Fruit fly (Drosophila melanogaster) whole organism, adult: ENCODE measurements around the gene glob1.
"Not testable (repeated sequence)": the region's sequence is repeated elsewhere in the genome, so short reads cannot be mapped to it uniquely, and the experiment has no call there.

Experiments used
- CG12768 ChIP-seq: fragments of 200-800 bp; sonication (Bioruptor generic); optimal IDR thresholded peaks from 2 replicates; lab custom pipeline; 2017; ENCODE audit warnings: missing biosample characterization, missing genetic modification characterization, mild to moderate bottlenecking, moderate library complexity, missing genetic modification reagents
- CG33017 ChIP-seq: fragments of 200-800 bp; sonication (Bioruptor generic); optimal IDR thresholded peaks from 2 replicates; lab custom pipeline; 2018; ENCODE audit warnings: missing biosample characterization, mild to moderate bottlenecking, missing genetic modification characterization, moderate library complexity
- CG5204 ChIP-seq: fragments of 200-800 bp; sonication (Bioruptor generic); optimal IDR thresholded peaks from 2 replicates; lab custom pipeline; 2016; ENCODE audit warnings: missing biosample characterization, missing genetic modification characterization
- CG7101 ChIP-seq: fragments of 200-800 bp; sonication (Bioruptor generic); optimal IDR thresholded peaks from 2 replicates; lab custom pipeline; 2018; ENCODE audit warnings: missing biosample characterization, mild to moderate bottlenecking, missing genetic modification characterization, moderate library complexity
- Crg-1 ChIP-seq: fragments of 200-800 bp; sonication (Bioruptor generic); optimal IDR thresholded peaks from 2 replicates; lab custom pipeline; 2016; ENCODE audit warnings: missing biosample characterization, missing genetic modification characterization
- bab1 ChIP-seq: fragments of 200-800 bp; sonication (Bioruptor generic); optimal IDR thresholded peaks from 3 replicates; lab custom pipeline; 2019; ENCODE audit warnings: missing biosample characterization, mild to moderate bottlenecking, missing genetic modification characterization, moderate library complexity
- cnc ChIP-seq, 2 experiments: fragments of >200 bp; optimal IDR thresholded peaks; 2 replicates each; lab custom pipeline; 2017
- kay ChIP-seq: fragments of 200-800 bp; sonication (Bioruptor generic); peaks from one replicate; lab custom pipeline; 2016; ENCODE audit warnings: missing biosample characterization, missing genetic modification characterization, borderline replicate concordance
- ovo ChIP-seq: fragments of 200-800 bp; sonication (Bioruptor generic); optimal IDR thresholded peaks from 2 replicates; lab custom pipeline; 2016; ENCODE audit warnings: missing biosample characterization, missing genetic modification characterization
- tj ChIP-seq: fragments of 200-800 bp; sonication (Bioruptor generic); optimal IDR thresholded peaks from 3 replicates; lab custom pipeline; 2017; ENCODE audit warnings: missing biosample characterization, mild to moderate bottlenecking, missing genetic modification characterization, moderate library complexity

DNA sequence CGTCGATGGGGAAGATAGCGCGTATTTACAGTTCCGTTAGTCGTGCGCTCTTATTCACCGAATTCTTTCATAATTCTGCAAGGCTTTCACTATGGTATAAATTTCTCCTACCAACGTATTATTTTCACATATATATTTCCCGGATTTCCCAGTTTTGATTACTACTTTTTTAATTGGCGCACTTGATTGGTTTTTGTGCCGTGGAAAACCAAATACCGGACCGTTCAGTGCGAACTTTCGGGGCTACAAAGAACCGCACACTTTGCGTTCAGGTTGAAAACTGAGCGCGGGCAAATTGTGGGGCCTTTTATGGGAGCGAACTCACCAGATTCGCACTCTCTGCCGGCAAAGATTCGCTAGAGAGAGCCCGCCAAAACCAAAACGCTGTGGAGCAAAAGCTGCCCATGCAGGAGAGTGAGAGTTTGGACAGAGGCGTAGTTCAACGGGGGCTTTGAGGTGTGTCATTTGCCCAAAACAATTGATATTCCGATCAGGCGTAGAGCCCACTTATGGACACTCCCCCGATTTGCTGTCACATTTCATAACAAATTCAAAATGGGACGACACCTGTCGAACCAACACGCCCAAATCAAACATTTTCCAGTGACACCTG is 3.2 kb downstream of the glob1 start:
- TF ChIP-seq CG7101 (tag; lab: Kevin White, UChicago); bab1; CG12768 (GFP tag; lab: Kevin White, UChicago); CG33017; Crg-1 (GFP tag; lab: Kevin White, UChicago); CG5204 (GFP tag; lab: Kevin White, UChicago); kay (GFP tag; lab: Kevin White, UChicago); cnc (optimal IDR thresholded peaks at IDR 0.05; lab: Kevin White, UChicago); tj: not testable (repeated sequence)
- peak; percentile 70 for TF ChIP-seq ovo
